Worm (Caenorhabditis elegans) whole organism, L3 larva: ENCODE measurements around the gene B0495.9.
A peak's percentile ranks its signal among the peaks of the same experiment; 100 is the strongest.

Experiments used
- ZK546.5 ChIP-seq: sonication (generic microtip); optimal IDR thresholded peaks from 2 replicates; lab custom pipeline; 2017; ENCODE audit warnings: missing biosample characterization, missing genetic modification characterization
- aly-2 ChIP-seq: fragments of 150-350 bp; optimal IDR thresholded peaks from 2 replicates; lab custom pipeline; 2014; ENCODE audit warnings: missing biosample characterization, missing genetic modification characterization
- ama-1 ChIP-seq: fragments of 150-350 bp; optimal IDR thresholded peaks from 2 replicates; lab custom pipeline; 2018
- ceh-16 ChIP-seq: sonication (generic microtip); optimal IDR thresholded peaks from 2 replicates; lab custom pipeline; 2017; ENCODE audit warnings: missing biosample characterization, missing genetic modification characterization
- ceh-28 ChIP-seq: fragments of 150-350 bp; optimal IDR thresholded peaks from 2 replicates; lab custom pipeline; 2014; ENCODE audit warnings: missing biosample characterization, missing genetic modification reagents, missing genetic modification characterization
- egl-27 ChIP-seq: sonication (generic microtip); optimal IDR thresholded peaks from 4 replicates; lab custom pipeline; 2017; ENCODE audit warnings: missing biosample characterization, missing genetic modification reagents, missing genetic modification characterization
- egl-5 ChIP-seq: fragments of 150-350 bp; optimal IDR thresholded peaks from 2 replicates; lab custom pipeline; 2017; ENCODE audit warnings: missing biosample characterization, missing genetic modification reagents, missing genetic modification characterization, inconsistent platforms
- elt-2 ChIP-seq: sonication (generic microtip); optimal IDR thresholded peaks from 2 replicates; lab custom pipeline; 2016; ENCODE audit warnings: missing genetic modification reagents, mild to moderate bottlenecking, missing genetic modification characterization, missing compliant biosample characterization
- elt-3 ChIP-seq, 3 experiments: fragments of 150-350 bp in 1 of 3; sonication (generic microtip) in 2 of 3; optimal IDR thresholded peaks; 2 replicates in 2 of 3; 4 replicates in 1 of 3; lab custom pipeline; 2014 to 2017; ENCODE audit warnings: missing biosample characterization in 3 of 3, missing genetic modification characterization in 3 of 3
- eor-1 ChIP-seq, 2 experiments: fragments of 150-350 bp; optimal IDR thresholded peaks; 2 replicates each; lab custom pipeline; 2014 to 2018; ENCODE audit warnings: missing biosample characterization in 2 of 2, missing genetic modification characterization in 2 of 2
- fkh-10 ChIP-seq: sonication (generic microtip); optimal IDR thresholded peaks from 2 replicates; lab custom pipeline; 2017; ENCODE audit warnings: missing biosample characterization, missing genetic modification reagents, missing genetic modification characterization
- hmg-11 ChIP-seq: sonication (generic microtip); optimal IDR thresholded peaks from 2 replicates; lab custom pipeline; 2016; ENCODE audit warnings: missing genetic modification characterization, missing compliant biosample characterization
- jun-1 ChIP-seq: fragments of 150-350 bp; optimal IDR thresholded peaks from 2 replicates; lab custom pipeline; 2014; ENCODE audit warnings: missing biosample characterization, missing genetic modification reagents, missing genetic modification characterization
- lin-15B ChIP-seq: fragments of 150-350 bp; optimal IDR thresholded peaks from 2 replicates; lab custom pipeline; 2014; ENCODE audit warnings: missing biosample characterization, missing genetic modification characterization
- lin-39 ChIP-seq: fragments of 150-350 bp; optimal IDR thresholded peaks from 2 replicates; lab custom pipeline; 2018; ENCODE audit warnings: missing biosample characterization, missing genetic modification reagents, missing genetic modification characterization
- mdl-1 ChIP-seq: fragments of 150-350 bp; optimal IDR thresholded peaks from 2 replicates; lab custom pipeline; 2014; ENCODE audit warnings: missing biosample characterization, missing genetic modification characterization
- mml-1 ChIP-seq: fragments of 150-350 bp; sonication (generic microtip); optimal IDR thresholded peaks from 3 replicates; lab custom pipeline; 2014; ENCODE audit warnings: missing biosample characterization, missing genetic modification characterization
- nhr-11 ChIP-seq: fragments of 150-350 bp; optimal IDR thresholded peaks from 2 replicates; lab custom pipeline; 2014; ENCODE audit warnings: missing biosample characterization, missing genetic modification characterization
- nhr-12 ChIP-seq: fragments of 150-350 bp; optimal IDR thresholded peaks from 2 replicates; lab custom pipeline; 2014; ENCODE audit warnings: missing biosample characterization, missing genetic modification characterization
- nhr-23 ChIP-seq: fragments of 150-350 bp; optimal IDR thresholded peaks from 2 replicates; lab custom pipeline; 2014; ENCODE audit warnings: missing biosample characterization, missing genetic modification reagents, missing genetic modification characterization
- nhr-25 ChIP-seq: sonication (generic microtip); optimal IDR thresholded peaks from 2 replicates; lab custom pipeline; 2017; ENCODE audit warnings: missing biosample characterization, missing genetic modification characterization
- nhr-28 ChIP-seq: fragments of 150-350 bp; optimal IDR thresholded peaks from 2 replicates; lab custom pipeline; 2014; ENCODE audit warnings: missing biosample characterization, missing genetic modification characterization
- nhr-43 ChIP-seq: sonication (generic microtip); optimal IDR thresholded peaks from 2 replicates; lab custom pipeline; 2016; ENCODE audit warnings: mild to moderate bottlenecking, missing genetic modification characterization, missing compliant biosample characterization; ENCODE audit not compliant: poor library complexity, severe bottlenecking
- nhr-76 ChIP-seq: fragments of 150-350 bp; sonication (generic microtip); optimal IDR thresholded peaks from 5 replicates; lab custom pipeline; 2014; ENCODE audit warnings: missing biosample characterization, missing genetic modification characterization
- nhr-77 ChIP-seq: fragments of 150-350 bp; optimal IDR thresholded peaks from 2 replicates; lab custom pipeline; 2014; ENCODE audit warnings: missing biosample characterization, missing genetic modification characterization
- pha-4 ChIP-seq: fragments of 150-350 bp; optimal IDR thresholded peaks from 2 replicates; lab custom pipeline; 2014; ENCODE audit warnings: missing biosample characterization, missing genetic modification reagents, missing genetic modification characterization
- pqm-1 ChIP-seq: fragments of 150-350 bp; optimal IDR thresholded peaks from 2 replicates; lab custom pipeline; 2017; ENCODE audit warnings: missing biosample characterization, missing genetic modification characterization, inconsistent platforms
- sea-2 ChIP-seq: fragments of 150-350 bp; sonication (generic microtip); optimal IDR thresholded peaks from 4 replicates; lab custom pipeline; 2014; ENCODE audit warnings: missing biosample characterization, missing genetic modification reagents, missing genetic modification characterization
- skn-1 ChIP-seq: fragments of 150-350 bp; optimal IDR thresholded peaks from 2 replicates; lab custom pipeline; 2014; ENCODE audit warnings: missing biosample characterization, missing genetic modification characterization
- tbx-2 ChIP-seq: sonication (generic microtip); optimal IDR thresholded peaks from 2 replicates; lab custom pipeline; 2016; ENCODE audit warnings: mild to moderate bottlenecking, missing genetic modification characterization, missing compliant biosample characterization
- zag-1 ChIP-seq: fragments of 150-350 bp; optimal IDR thresholded peaks from 2 replicates; lab custom pipeline; 2014; ENCODE audit warnings: missing biosample characterization, missing genetic modification characterization
- ztf-11 ChIP-seq: fragments of 150-350 bp; optimal IDR thresholded peaks from 2 replicates; lab custom pipeline; 2014; ENCODE audit warnings: missing biosample characterization, missing genetic modification characterization

The B0495.9 gene

ce11 chrII:7695636-7696035, 12.9 kb downstream of the B0495.9 start:
- TF ChIP-seq eor-1 (tag; optimal IDR thresholded peaks at IDR 0.05; lab: Kevin White, UChicago) = no peak
- no peak for TF ChIP-seq nhr-25 (tag; lab: Kevin White, UChicago)
- no peak for TF ChIP-seq mml-1 (tag; lab: Kevin White, UChicago)
- TF ChIP-seq nhr-11 (tag; lab: Kevin White, UChicago) = no peak
- no peak for TF ChIP-seq nhr-12
- no peak for TF ChIP-seq skn-1
- no peak for TF ChIP-seq egl-27 (tag; lab: Kevin White, UChicago)
- no peak for TF ChIP-seq nhr-76
- no peak for TF ChIP-seq ZK546.5 (tag; lab: Kevin White, UChicago)
- TF ChIP-seq egl-5 = no peak
- TF ChIP-seq lin-39 (tag; lab: Kevin White, UChicago) = no peak
- TF ChIP-seq ama-1 (lab: Kevin White, UChicago) = no peak
- no peak for TF ChIP-seq nhr-77 (tag; lab: Kevin White, UChicago)
- TF ChIP-seq pha-4 (tag; lab: Kevin White, UChicago) = peak; percentile 3
- no peak for TF ChIP-seq fkh-10
- TF ChIP-seq ztf-11 (tag; lab: Kevin White, UChicago) = no peak
- TF ChIP-seq aly-2 = no peak
- TF ChIP-seq pqm-1 (tag; lab: Kevin White, UChicago) = peak; percentile 88
- TF ChIP-seq elt-3 (tag; optimal IDR thresholded peaks at IDR 0.05; lab: Kevin White, UChicago) = no peak
- TF ChIP-seq mdl-1 (tag; lab: Kevin White, UChicago) = no peak
- peak; percentile 98 for TF ChIP-seq elt-2
- TF ChIP-seq nhr-23 (tag; lab: Kevin White, UChicago) = no peak
- TF ChIP-seq nhr-28 (tag; lab: Kevin White, UChicago) = no peak
- no peak for TF ChIP-seq sea-2 (GFP tag; lab: Kevin White, UChicago)
- peak; percentile 55 for TF ChIP-seq jun-1 (tag; lab: Kevin White, UChicago)

- no peak for TF ChIP-seq ceh-28 (tag; lab: Kevin White, UChicago)
- peak; percentile 85 for TF ChIP-seq elt-2
- peak; percentile 31 for TF ChIP-seq jun-1 (tag; lab: Kevin White, UChicago)
- TF ChIP-seq pqm-1 (tag; lab: Kevin White, UChicago) = peak; percentile 66
Observed at ce11 chrII:7694745-7695144, 13.8 kb downstream of the B0495.9 start.

ce11 chrII:7693929-7694328, 14.6 kb downstream of the B0495.9 start, which contains the start of gene nhx-2:
Gene nhx-2, minus strand, starts transcription at chrII:7693957.
- TF ChIP-seq pqm-1 (tag; lab: Kevin White, UChicago) (peak; percentile 78), ama-1 (lab: Kevin White, UChicago) (no peak), elt-2 (peak; percentile 87)

DNA sequence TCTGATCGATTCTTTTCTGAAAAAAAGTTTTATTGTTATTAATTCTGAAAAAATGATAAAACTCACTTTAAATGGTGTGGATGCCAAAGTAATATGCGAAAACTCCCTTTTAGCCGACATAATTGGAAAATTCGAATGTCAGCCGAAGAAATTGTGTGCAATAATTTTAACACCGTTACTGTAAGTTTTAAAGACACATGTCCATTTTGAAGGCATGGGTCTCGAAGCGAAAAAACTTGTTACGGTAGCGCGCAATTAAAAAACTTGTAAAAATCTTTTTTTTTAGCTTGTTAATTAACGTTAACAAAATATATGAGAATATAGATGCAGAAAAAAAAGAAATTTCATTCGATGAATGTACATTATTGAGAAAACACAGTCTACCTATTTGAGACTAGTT, 18.1 kb downstream of the B0495.9 start, which contains the start of gene pid-1:
pid-1 (minus strand) TSS at position 173 of the 400 bp plus-strand sequence.
- no peak for TF ChIP-seq sea-2 (GFP tag; lab: Kevin White, UChicago)
- no peak for TF ChIP-seq elt-3 (tag; optimal IDR thresholded peaks at IDR 0.05; lab: Kevin White, UChicago)
- TF ChIP-seq nhr-77 (tag; lab: Kevin White, UChicago) = no peak

DNA sequence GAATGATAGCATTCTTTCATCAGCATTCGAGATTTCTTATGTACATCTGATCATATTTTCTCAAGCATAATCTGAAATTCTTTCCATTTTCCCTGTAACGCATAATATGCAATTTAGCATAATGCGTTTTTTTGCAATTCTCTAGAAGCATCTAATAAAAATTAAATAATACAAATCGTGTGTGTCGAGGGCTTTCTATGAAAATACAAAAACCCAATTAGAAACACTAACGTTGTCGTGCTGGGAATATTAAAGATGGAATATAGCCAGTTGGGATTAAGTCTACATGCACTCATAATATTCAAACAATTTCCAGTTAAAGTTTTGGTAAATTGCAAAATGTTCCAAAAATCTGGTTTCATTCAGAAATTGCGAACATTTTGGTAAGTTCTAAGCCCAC, 23.9 kb downstream of the B0495.9 start, which contains the start of gene F18A1.1:
F18A1.1 (plus strand) TSS at position 301 of the 400 bp plus-strand sequence.
- TF ChIP-seq nhr-77 (tag; lab: Kevin White, UChicago) (no peak), nhr-43 (tag; lab: Kevin White, UChicago) (peak; percentile 18), ceh-28 (tag; lab: Kevin White, UChicago) (peak; percentile 29), zag-1 (tag; lab: Kevin White, UChicago) (no peak)

- TF ChIP-seq ceh-28 (tag; lab: Kevin White, UChicago) (no peak), nhr-25 (tag; lab: Kevin White, UChicago) (no peak), tbx-2 (tag; lab: Kevin White, UChicago) (no peak), nhr-23 (tag; lab: Kevin White, UChicago) (no peak), ceh-16 (tag; lab: Kevin White, UChicago) (no peak), ztf-11 (tag; lab: Kevin White, UChicago) (no peak), nhr-43 (tag; lab: Kevin White, UChicago) (no peak), lin-15B (tag; lab: Kevin White, UChicago) (no peak), fkh-10 (no peak), hmg-11 (no peak)
- TF ChIP-seq, all 47 proteins: peak for 0
Observed at ce11 chrII:7682488-7682887, 26.0 kb downstream of the B0495.9 start.
